Fruit fly (Drosophila melanogaster) whole organism, embryonic: Measurements from ENCODE around the gene CG9166.

Source experiments
- Atf6 ChIP-seq: fragments of 200-800 bp; sonication (Bioruptor generic); IDR thresholded peaks from 2 replicates; pipeline ENCODE4 v1.3.6; 2022; ENCODE audit warnings: missing biosample characterization, missing genetic modification characterization
- Awh ChIP-seq: fragments of 200-800 bp; sonication (Bioruptor generic); IDR thresholded peaks from 2 replicates; pipeline ENCODE4, ENCODE4 v1.3.6; 2022; ENCODE audit warnings: missing biosample characterization, missing genetic modification characterization
- Bteb2 ChIP-seq: fragments of 200-800 bp; sonication (Bioruptor generic); optimal IDR thresholded peaks from 2 replicates; lab custom pipeline; 2016; ENCODE audit warnings: missing biosample characterization, missing genetic modification characterization
- CG10366 ChIP-seq: fragments of 200-800 bp; sonication (Bioruptor generic); IDR thresholded peaks from 2 replicates; pipeline ENCODE4 v1.3.6; 2022; ENCODE audit warnings: missing biosample characterization, missing genetic modification characterization
- CG10543 ChIP-seq: fragments of 200-800 bp; sonication (Bioruptor generic); optimal IDR thresholded peaks from 3 replicates; lab custom pipeline; 2017; ENCODE audit warnings: missing biosample characterization, mild to moderate bottlenecking, missing genetic modification characterization, moderate library complexity
- CG10654 ChIP-seq: fragments of 200-800 bp; sonication (Bioruptor generic); optimal IDR thresholded peaks from 2 replicates; lab custom pipeline; 2016; ENCODE audit warnings: missing biosample characterization, missing genetic modification characterization
- CG13287 ChIP-seq: fragments of 200-800 bp; sonication (Bioruptor generic); IDR thresholded peaks from 2 replicates; pipeline ENCODE4 v1.3.6; 2022; ENCODE audit warnings: missing biosample characterization, missing genetic modification characterization; ENCODE audit not compliant: partially characterized antibody
- CG17186 ChIP-seq: fragments of 200-800 bp; sonication (Bioruptor generic); optimal IDR thresholded peaks from 3 replicates; lab custom pipeline; 2017; ENCODE audit warnings: missing biosample characterization, missing genetic modification reagents, missing genetic modification characterization
- CG18262 ChIP-seq: fragments of 200-800 bp; optimal IDR thresholded peaks from 3 replicates; lab custom pipeline; 2019; ENCODE audit warnings: missing biosample characterization, mild to moderate bottlenecking, missing genetic modification characterization, moderate library complexity
- CG34376 ChIP-seq: fragments of 200-800 bp; sonication (Bioruptor generic); optimal IDR thresholded peaks from 2 replicates; lab custom pipeline; 2018; ENCODE audit warnings: missing biosample characterization, mild to moderate bottlenecking, missing genetic modification characterization
- CG5245 ChIP-seq: fragments of 200-800 bp; sonication (Bioruptor generic); optimal IDR thresholded peaks from 3 replicates; lab custom pipeline; 2016; ENCODE audit warnings: missing biosample characterization, missing genetic modification characterization
- CG7271 ChIP-seq: fragments of 200-800 bp; sonication (Bioruptor generic); optimal IDR thresholded peaks from 2 replicates; lab custom pipeline; 2018; ENCODE audit warnings: missing biosample characterization, mild to moderate bottlenecking, missing genetic modification characterization, moderate library complexity
- CG7839 ChIP-seq: fragments of 200-800 bp; sonication (Bioruptor generic); optimal IDR thresholded peaks from 3 replicates; lab custom pipeline; 2018; ENCODE audit warnings: missing biosample characterization, mild to moderate bottlenecking, missing genetic modification characterization, moderate library complexity
- CG8765 ChIP-seq: fragments of 200-800 bp; sonication (Bioruptor generic); IDR thresholded peaks from 2 replicates; pipeline ENCODE4 v1.3.6; 2022; ENCODE audit warnings: missing biosample characterization, missing genetic modification characterization
- CG9215 ChIP-seq: fragments of 200-800 bp; sonication (Bioruptor generic); IDR thresholded peaks from 2 replicates; pipeline ENCODE4 v1.3.6; 2022; ENCODE audit warnings: missing biosample characterization, missing genetic modification characterization
- CG9437 ChIP-seq: fragments of 200-800 bp; sonication (Bioruptor generic); optimal IDR thresholded peaks from 2 replicates; lab custom pipeline; 2018; ENCODE audit warnings: missing biosample characterization, mild to moderate bottlenecking, missing genetic modification characterization
- CrebB ChIP-seq: fragments of 200-800 bp; sonication (Bioruptor generic); optimal IDR thresholded peaks from 3 replicates; lab custom pipeline; 2018; ENCODE audit warnings: missing biosample characterization, mild to moderate bottlenecking, missing genetic modification characterization
- D19A ChIP-seq: fragments of 200-800 bp; optimal IDR thresholded peaks from 3 replicates; lab custom pipeline; 2019; ENCODE audit warnings: missing biosample characterization, mild to moderate bottlenecking, missing genetic modification characterization, moderate library complexity
- Dp ChIP-seq: fragments of 200-800 bp; sonication (Bioruptor generic); optimal IDR thresholded peaks from 2 replicates; lab custom pipeline; 2018; ENCODE audit warnings: missing biosample characterization, mild to moderate bottlenecking, missing genetic modification characterization, moderate library complexity
- Fer2 ChIP-seq: fragments of 200-800 bp; sonication (Bioruptor generic); optimal IDR thresholded peaks from 2 replicates; lab custom pipeline; 2018; ENCODE audit warnings: missing biosample characterization, mild to moderate bottlenecking, missing genetic modification characterization, moderate library complexity
- Fer3 ChIP-seq: fragments of 200-800 bp; sonication (Bioruptor generic); optimal IDR thresholded peaks from 2 replicates; lab custom pipeline; 2018; ENCODE audit warnings: missing biosample characterization, mild to moderate bottlenecking, missing genetic modification characterization, moderate library complexity
- GATAe ChIP-seq: fragments of 200-800 bp; sonication (Bioruptor generic); conservative IDR thresholded peaks from 2 replicates; pipeline ENCODE4 v1.3.6; 2022; ENCODE audit warnings: missing biosample characterization, missing genetic modification characterization
- MESR4 ChIP-seq: fragments of 200-800 bp; sonication (Bioruptor generic); optimal IDR thresholded peaks from 2 replicates; lab custom pipeline; 2018; ENCODE audit warnings: missing biosample characterization, mild to moderate bottlenecking, missing genetic modification characterization, moderate library complexity
- Mrtf ChIP-seq: fragments of 200-800 bp; sonication (Bioruptor generic); IDR thresholded peaks from 3 replicates; pipeline ENCODE4 v1.3.6; 2022; ENCODE audit warnings: missing biosample characterization, missing genetic modification characterization
- Myb ChIP-seq: fragments of 200-800 bp; sonication (Bioruptor generic); optimal IDR thresholded peaks from 2 replicates; lab custom pipeline; 2016; ENCODE audit warnings: missing biosample characterization, missing genetic modification characterization
- Opbp ChIP-seq: fragments of 200-800 bp; sonication (Bioruptor generic); IDR thresholded peaks from 3 replicates; pipeline ENCODE4 v1.3.6; 2022; ENCODE audit warnings: missing biosample characterization, missing genetic modification characterization; ENCODE audit not compliant: partially characterized antibody
- Ptx1 ChIP-seq: fragments of 200-800 bp; sonication (Bioruptor generic); IDR thresholded peaks from 2 replicates; pipeline ENCODE4 v1.3.6; 2022; ENCODE audit warnings: missing biosample characterization, missing genetic modification characterization
- Stat92E ChIP-seq, 3 experiments: fragments of >200 bp in 2 of 3; fragments of 200-800 bp in 1 of 3; sonication (Bioruptor generic) in 1 of 3; optimal IDR thresholded peaks; 2 replicates each; lab custom pipeline; 2017 to 2019; ENCODE audit warnings: missing biosample characterization in 3 of 3, missing genetic modification characterization in 3 of 3, mild to moderate bottlenecking in 1 of 3, moderate library complexity in 1 of 3
- Xbp1 ChIP-seq: fragments of 200-800 bp; sonication (Bioruptor generic); optimal IDR thresholded peaks from 3 replicates; lab custom pipeline; 2016; ENCODE audit warnings: missing biosample characterization, mild to moderate bottlenecking, missing genetic modification characterization
- YL-1 ChIP-seq: fragments of 200-800 bp; sonication (Bioruptor generic); optimal IDR thresholded peaks from 3 replicates; lab custom pipeline; 2017; ENCODE audit warnings: missing biosample characterization, mild to moderate bottlenecking, missing genetic modification characterization
- bcd ChIP-seq: fragments of 200-800 bp; sonication (Bioruptor generic); optimal IDR thresholded peaks from 2 replicates; lab custom pipeline; 2017; ENCODE audit warnings: missing biosample characterization, mild to moderate bottlenecking, missing genetic modification characterization
- br ChIP-seq: fragments of >200 bp; optimal IDR thresholded peaks from 2 replicates; lab custom pipeline; 2017
- cas ChIP-seq: fragments of 200-800 bp; sonication (Bioruptor generic); IDR thresholded peaks from 2 replicates; pipeline ENCODE4 v1.3.6; 2022; ENCODE audit warnings: missing biosample characterization, missing genetic modification characterization
- chm ChIP-seq: fragments of 200-800 bp; sonication (Bioruptor generic); IDR thresholded peaks from 2 replicates; pipeline ENCODE4 v1.3.6; 2022; ENCODE audit warnings: missing biosample characterization, missing genetic modification characterization
- ci ChIP-seq: fragments of 200-800 bp; sonication (Bioruptor generic); IDR thresholded peaks from 3 replicates; pipeline ENCODE4 v1.3.6; 2022; ENCODE audit warnings: missing biosample characterization, missing genetic modification characterization
- dmrt11E ChIP-seq: fragments of 200-800 bp; sonication (Bioruptor generic); optimal IDR thresholded peaks from 3 replicates; lab custom pipeline; 2018; ENCODE audit warnings: missing biosample characterization, mild to moderate bottlenecking, missing genetic modification characterization, moderate library complexity
- eve ChIP-seq, 2 experiments: fragments of >200 bp; optimal IDR thresholded peaks; 2 replicates each; lab custom pipeline; 2017; ENCODE audit warnings: missing biosample characterization in 2 of 2, missing genetic modification characterization in 2 of 2
- luna ChIP-seq: fragments of 200-800 bp; sonication (Bioruptor generic); optimal IDR thresholded peaks from 2 replicates; lab custom pipeline; 2016; ENCODE audit warnings: missing biosample characterization, missing genetic modification characterization
- nerfin-1 ChIP-seq: fragments of 200-800 bp; sonication (Bioruptor generic); optimal IDR thresholded peaks from 3 replicates; lab custom pipeline; 2019; ENCODE audit warnings: missing biosample characterization, mild to moderate bottlenecking, missing genetic modification characterization, moderate library complexity
- nerfin-2 ChIP-seq: fragments of 200-800 bp; sonication (Bioruptor generic); IDR thresholded peaks from 2 replicates; pipeline ENCODE4 v1.3.6; 2022; ENCODE audit warnings: missing biosample characterization, missing genetic modification characterization; ENCODE audit not compliant: partially characterized antibody
- oc ChIP-seq: fragments of 200-800 bp; sonication (Bioruptor generic); optimal IDR thresholded peaks from 2 replicates; lab custom pipeline; 2018; ENCODE audit warnings: missing biosample characterization, mild to moderate bottlenecking, missing genetic modification characterization, moderate library complexity
- pfk ChIP-seq: fragments of 200-800 bp; sonication (Bioruptor generic); optimal IDR thresholded peaks from 2 replicates; lab custom pipeline; 2018; ENCODE audit warnings: missing biosample characterization, mild to moderate bottlenecking, missing genetic modification characterization, moderate library complexity
- rib ChIP-seq: fragments of 200-800 bp; sonication (Bioruptor generic); IDR thresholded peaks from 2 replicates; pipeline ENCODE4 v1.3.6; 2022; ENCODE audit warnings: missing biosample characterization, missing genetic modification characterization
- row ChIP-seq: fragments of 200-800 bp; sonication (Bioruptor generic); IDR thresholded peaks from 3 replicates; pipeline ENCODE4 v1.3.6; 2022; ENCODE audit warnings: missing biosample characterization, missing genetic modification characterization
- sc ChIP-seq, 3 experiments: fragments of >200 bp in 2 of 3; fragments of 200-800 bp in 1 of 3; sonication (Bioruptor generic) in 1 of 3; optimal IDR thresholded peaks; 2 replicates in 2 of 3; 3 replicates in 1 of 3; lab custom pipeline; 2017; ENCODE audit warnings: mild to moderate bottlenecking in 1 of 3, missing biosample characterization in 1 of 3, missing genetic modification characterization in 1 of 3, missing genetic modification reagents in 1 of 3
- tll ChIP-seq, 2 experiments: fragments of 200-800 bp in 1 of 2; fragments of >200 bp in 1 of 2; sonication (Bioruptor generic) in 1 of 2; optimal IDR thresholded peaks; 2 replicates each; lab custom pipeline; 2017 to 2019; ENCODE audit warnings: missing biosample characterization in 2 of 2, missing genetic modification characterization in 2 of 2, mild to moderate bottlenecking in 1 of 2, moderate library complexity in 1 of 2
- vvl ChIP-seq: fragments of 200-800 bp; sonication (Bioruptor generic); IDR thresholded peaks from 2 replicates; pipeline ENCODE4 v1.3.6; 2022; ENCODE audit warnings: missing biosample characterization, missing genetic modification characterization

CG9166 gene

dm6 chr3L:1349942-1350923 lies 683 bp upstream of the CG9166 start (continued):
- TF ChIP-seq cas (no peak), Atf6 (GFP tag; lab: Robert Waterston, UW) (no peak), nerfin-1 (tag; lab: Kevin White, UChicago) (peak; percentile 15), CG9437 (GFP tag; lab: Kevin White, UChicago) (peak; percentile 19), GATAe (GFP tag; lab: Robert Waterston, UW) (no peak), eve (GFP tag; optimal IDR thresholded peaks at IDR 0.05; lab: Kevin White, UChicago) (no peak), Myb (peak; percentile 15), ci (no peak), CG8765 (GFP tag; lab: Robert Waterston, UW) (no peak), CG5245 (GFP tag; lab: Kevin White, UChicago) (no peak), br (lab: Kevin White, UChicago) (no peak), Ptx1 (GFP tag; lab: Robert Waterston, UW) (peak; percentile 37), CrebB (no peak), Xbp1 (GFP tag; lab: Kevin White, UChicago) (peak; percentile 46), Awh (GFP tag; lab: Robert Waterston, UW) (no peak), Bteb2 (GFP tag; lab: Kevin White, UChicago) (peak; percentile 7), CG10654 (GFP tag; lab: Kevin White, UChicago) (no peak), Fer3 (peak; percentile 17), CG10366 (GFP tag; lab: Robert Waterston, UW) (no peak), Dp (GFP tag; lab: Kevin White, UChicago) (peak; percentile 32), Mrtf (no peak), sc (optimal IDR thresholded peaks at IDR 0.05; lab: Kevin White, UChicago) (no peak), sc (GFP tag; optimal IDR thresholded peaks at IDR 0.05; lab: Kevin White, UChicago) (no peak)
- TF ChIP-seq, all 482 proteins: peak for 206

- TF ChIP-seq bcd, result peak; percentile 10
- no peak for TF ChIP-seq Fer3
- TF ChIP-seq Opbp, result peak; percentile 89
- 0 out of 2 replicates have a peak, but pooled peaks have one; percentile 44 for TF ChIP-seq chm
- TF ChIP-seq CG17186 (GFP tag; lab: Kevin White, UChicago), result peak; percentile 19
- peak; percentile 73 for TF ChIP-seq nerfin-2
- TF ChIP-seq rib (GFP tag; lab: Robert Waterston, UW), result no peak
- TF ChIP-seq Fer2 (tag; lab: Kevin White, UChicago), result peak; percentile 2
- TF ChIP-seq oc, result peak; percentile 86
- TF ChIP-seq CG7839, result peak; percentile 48
- TF ChIP-seq dmrt11E (tag; lab: Kevin White, UChicago), result peak; percentile 28
- peak; percentile 33 for TF ChIP-seq YL-1 (GFP tag; lab: Kevin White, UChicago)
- TF ChIP-seq CG9215, result no peak
- TF ChIP-seq MESR4, result peak; percentile 7
- peak; percentile 78 for TF ChIP-seq row (GFP tag; lab: Robert Waterston, UW)
- TF ChIP-seq CG7271 (tag; lab: Kevin White, UChicago), result no peak
- peak; percentile 48 for TF ChIP-seq D19A (tag; lab: Kevin White, UChicago)
- peak; percentile 96 for TF ChIP-seq CG13287 (GFP tag; lab: Robert Waterston, UW)
- TF ChIP-seq luna (GFP tag; lab: Kevin White, UChicago), result no peak
- peak; percentile 37 for TF ChIP-seq CG18262
- TF ChIP-seq Stat92E (GFP tag; optimal IDR thresholded peaks at IDR 0.05; lab: Kevin White, UChicago), result peak in 1 of 3 experiments; percentile 53
- TF ChIP-seq vvl, result peak; percentile 68
- no peak for TF ChIP-seq CG10543
- TF ChIP-seq CG34376, result peak; percentile 46
- TF ChIP-seq tll (GFP tag; optimal IDR thresholded peaks at IDR 0.05; lab: Kevin White, UChicago), result peak in 1 of 2 experiments; percentile 11
- TF ChIP-seq pfk (GFP tag; lab: Kevin White, UChicago), result no peak
These were observed 1.1 kb downstream of the CG9166 start for dm6 chr3L:1352065-1352464.
